Worm (Caenorhabditis elegans): ENCODE measurements around the gene cisd-3.1.

Gene cisd-3.1

ce11 chrIII:4496085-4496484 is 46.6 kb upstream of the cisd-3.1 start (continued):
- peak; percentile 6 to 88 (median 64) for TF ChIP-seq elt-3 (tag; optimal IDR thresholded peaks at IDR 0.05)
- TF ChIP-seq elt-2 (tag; optimal IDR thresholded peaks at IDR 0.05), result peak; percentile 39

ce11 chrIII:4498938-4499337 is 43.7 kb upstream of the cisd-3.1 start, which contains the start of the genes C07G2.5 and atf-7:
C07G2.5 (minus strand) TSS chrIII:4499038.
atf-7 (minus strand) TSS chrIII:4499045.
- TF ChIP-seq skn-1 (tag; optimal IDR thresholded peaks at IDR 0.05) (no peak), lin-13 (GFP tag; optimal IDR thresholded peaks at IDR 0.05) (no peak), egl-27 (tag; optimal IDR thresholded peaks at IDR 0.05) (no peak), rnt-1 (tag; optimal IDR thresholded peaks at IDR 0.05) (no peak), ama-1 (optimal IDR thresholded peaks at IDR 0.05) (no peak), tbx-2 (tag; optimal IDR thresholded peaks at IDR 0.05) (no peak), hlh-17 (GFP tag; optimal IDR thresholded peaks at IDR 0.05; ENCODE audit: borderline replicate concordance) (no peak), nhr-237 (tag; optimal IDR thresholded peaks at IDR 0.05) (no peak), lsy-2 (tag; optimal IDR thresholded peaks at IDR 0.05) (no peak), nhr-84 (tag; optimal IDR thresholded peaks at IDR 0.05) (no peak), hlh-4 (tag; optimal IDR thresholded peaks at IDR 0.05) (no peak), nhr-90 (tag; optimal IDR thresholded peaks at IDR 0.05; ENCODE audit: poor library complexity) (no peak), mab-9 (GFP tag; IDR thresholded peaks at IDR 0.05) (no peak), tlp-1 (tag; optimal IDR thresholded peaks at IDR 0.05) (no peak)

ce11 chrIII:4502559-4503240 is 40.0 kb upstream of the cisd-3.1 start:
- TF ChIP-seq irx-1 (tag; optimal IDR thresholded peaks at IDR 0.05) (no peak), unc-62 (GFP tag; optimal IDR thresholded peaks at IDR 0.05) (no peak), efl-1 (optimal IDR thresholded peaks at IDR 0.05) (no peak), efl-1 (GFP tag; optimal IDR thresholded peaks at IDR 0.05 in 1 of 2) (peak in 1 of 2 experiments; percentile 58), elt-3 (tag; optimal IDR thresholded peaks at IDR 0.05) (peak in 4 of 6 experiments; percentile 10 to 22 (median 17)), nhr-20 (tag; optimal IDR thresholded peaks at IDR 0.05) (peak; percentile 15), nhr-71 (tag; optimal IDR thresholded peaks at IDR 0.05) (peak; percentile 11), elt-2 (tag; optimal IDR thresholded peaks at IDR 0.05) (peak; percentile 31), pqm-1 (tag; optimal IDR thresholded peaks at IDR 0.05) (peak; percentile 77)

ce11 chrIII:4504358-4504757 is 38.3 kb upstream of the cisd-3.1 start:
- no peak for TF ChIP-seq alr-1 (tag; optimal IDR thresholded peaks at IDR 0.05; ENCODE audit: borderline replicate concordance)
- TF ChIP-seq fkh-4 (tag; optimal IDR thresholded peaks at IDR 0.05; ENCODE audit: borderline replicate concordance), result no peak
- no peak for TF ChIP-seq blmp-1 (tag; optimal IDR thresholded peaks at IDR 0.05)
- TF ChIP-seq isw-1 (GFP tag; IDR thresholded peaks at IDR 0.05), result peak; percentile 21; the same call in 1 of the 2 replicates
- TF ChIP-seq xbp-1 (tag; optimal IDR thresholded peaks at IDR 0.05), result peak; percentile 45
- no peak for TF ChIP-seq ceh-88 (GFP tag; IDR thresholded peaks at IDR 0.05)
- no peak for TF ChIP-seq hlh-17 (GFP tag; optimal IDR thresholded peaks at IDR 0.05; ENCODE audit: borderline replicate concordance)
- TF ChIP-seq unc-130 (tag; optimal IDR thresholded peaks at IDR 0.05), result no peak
- TF ChIP-seq C04F5.9 (tag; optimal IDR thresholded peaks at IDR 0.05), result no peak
- no peak for TF ChIP-seq nhr-12 (tag; optimal IDR thresholded peaks at IDR 0.05)
- TF ChIP-seq mdl-1 (tag; optimal IDR thresholded peaks at IDR 0.05), result peak in 1 of 2 experiments; percentile 34
- TF ChIP-seq nhr-77 (tag; optimal IDR thresholded peaks at IDR 0.05), result peak; percentile 56
- TF ChIP-seq ceh-8 (GFP tag; optimal IDR thresholded peaks at IDR 0.05), result no peak
- TF ChIP-seq grh-1 (GFP tag; IDR thresholded peaks at IDR 0.05), result no peak
- TF ChIP-seq nhr-85 (tag), result no peak
- peak; percentile 44 for TF ChIP-seq fos-1 (tag; optimal IDR thresholded peaks at IDR 0.05)
- TF ChIP-seq snpc-4 (tag; optimal IDR thresholded peaks at IDR 0.05), result no peak
- TF ChIP-seq elt-3 (tag; optimal IDR thresholded peaks at IDR 0.05), result no peak
- TF ChIP-seq nhr-90 (tag; optimal IDR thresholded peaks at IDR 0.05; ENCODE audit: poor library complexity), result no peak
- no peak for TF ChIP-seq pqm-1 (tag; optimal IDR thresholded peaks at IDR 0.05)
- TF ChIP-seq ama-1 (optimal IDR thresholded peaks at IDR 0.05), result no peak
- peak; percentile 88 for TF ChIP-seq fkh-8 (tag; optimal IDR thresholded peaks at IDR 0.05)
- no peak for TF ChIP-seq nhr-28 (tag; optimal IDR thresholded peaks at IDR 0.05)
- TF ChIP-seq unc-30 (tag; optimal IDR thresholded peaks at IDR 0.05), result no peak
- TF ChIP-seq ztf-11 (tag; optimal IDR thresholded peaks at IDR 0.05), result no peak
- TF ChIP-seq unc-62 (GFP tag; optimal IDR thresholded peaks at IDR 0.05), result no peak
- TF ChIP-seq sup-37 (GFP tag; optimal IDR thresholded peaks at IDR 0.05), result no peak
- TF ChIP-seq mab-9 (GFP tag; IDR thresholded peaks at IDR 0.05), result no peak
- TF ChIP-seq pag-3 (tag; optimal IDR thresholded peaks at IDR 0.05; ENCODE audit: borderline replicate concordance, insufficient read depth), result no peak
- no peak for TF ChIP-seq unc-98 (GFP tag; IDR thresholded peaks at IDR 0.05)

Measured in whole organism, L1 larva.